Fruit fly (Drosophila melanogaster) whole organism, pupa: ENCODE measurements around the gene Ir7d.

ENCODE experiments used
- CG12605 ChIP-seq: fragments of 200-800 bp; sonication (Bioruptor generic); IDR thresholded peaks from 2 replicates; pipeline ENCODE4 v1.3.6; 2022; ENCODE audit warnings: missing biosample characterization, missing genetic modification characterization
- CG34367 ChIP-seq: fragments of 200-800 bp; sonication (Bioruptor generic); optimal IDR thresholded peaks from 2 replicates; lab custom pipeline; 2018; ENCODE audit warnings: missing biosample characterization, mild to moderate bottlenecking, missing genetic modification characterization
- CG4496 ChIP-seq: fragments of 200-800 bp; sonication (Bioruptor generic); IDR thresholded peaks from 3 replicates; pipeline ENCODE4 v1.3.6; 2022; ENCODE audit warnings: missing biosample characterization, missing genetic modification characterization
- CG8159 ChIP-seq: fragments of 200-800 bp; sonication (Bioruptor generic); optimal IDR thresholded peaks from 3 replicates; lab custom pipeline; 2018; ENCODE audit warnings: missing biosample characterization, mild to moderate bottlenecking, missing genetic modification characterization, moderate library complexity
- CG8301 ChIP-seq: fragments of 200-800 bp; sonication (Bioruptor generic); optimal IDR thresholded peaks from 2 replicates; lab custom pipeline; 2018; ENCODE audit warnings: missing biosample characterization, mild to moderate bottlenecking, missing genetic modification characterization
- D1 ChIP-seq: fragments of 200-800 bp; sonication (Bioruptor generic); optimal IDR thresholded peaks from 2 replicates; lab custom pipeline; 2018; ENCODE audit warnings: missing biosample characterization, mild to moderate bottlenecking, missing genetic modification characterization, moderate library complexity
- Pif1B ChIP-seq: fragments of 200-800 bp; sonication (Bioruptor generic); optimal IDR thresholded peaks from 3 replicates; lab custom pipeline; 2016; ENCODE audit warnings: missing biosample characterization, missing genetic modification characterization
- rn ChIP-seq: fragments of 200-800 bp; sonication (Bioruptor generic); IDR thresholded peaks from 2 replicates; pipeline ENCODE4 v1.3.6; 2022; ENCODE audit warnings: missing biosample characterization, missing genetic modification characterization

Gene Ir7d

DNA sequence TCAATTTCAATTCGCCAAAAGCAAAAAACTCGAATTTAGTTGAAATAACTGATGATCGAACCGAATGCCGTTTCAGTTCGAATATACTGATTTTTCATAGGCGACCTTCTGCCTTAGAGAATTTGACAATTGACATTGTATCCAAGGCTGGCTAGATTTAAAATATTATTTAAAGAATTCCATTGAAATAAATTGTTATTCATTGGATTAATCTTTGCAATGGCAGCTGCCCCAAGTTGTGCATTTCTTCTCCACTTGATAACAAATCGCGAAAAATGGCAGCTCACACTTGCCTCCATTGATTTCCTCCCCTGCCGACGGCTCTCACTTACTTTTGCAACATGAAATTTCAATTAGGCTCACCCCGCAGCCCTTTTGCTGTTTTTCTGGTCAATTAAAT lies 24.5 kb downstream of the Ir7d start, which contains the start of gene CG10920:
TSS of gene CG10920 (minus strand) at position 101 of the 400 bp plus-strand sequence.
- no peak for TF ChIP-seq D1 (tag; lab: Kevin White, UChicago)
- TF ChIP-seq CG12605 (GFP tag; lab: Robert Waterston, UW): no peak
- TF ChIP-seq rn (GFP tag; lab: Robert Waterston, UW): no peak
- no peak for TF ChIP-seq CG34367 (tag; lab: Kevin White, UChicago)
- TF ChIP-seq CG8301 (tag; lab: Kevin White, UChicago): no peak
- TF ChIP-seq CG8159 (tag; lab: Kevin White, UChicago): no peak
- no peak for TF ChIP-seq CG4496 (GFP tag; lab: Robert Waterston, UW)
- no peak for TF ChIP-seq Pif1B (GFP tag; lab: Kevin White, UChicago)
